Fruit fly (Drosophila melanogaster) whole organism, embryonic: ENCODE measurements around the gene Ras85D.

Experiments used
- Blimp-1 ChIP-seq: fragments of 200-800 bp; sonication (Bioruptor generic); optimal IDR thresholded peaks from 3 replicates; lab custom pipeline; 2018; ENCODE audit warnings: missing biosample characterization, missing genetic modification characterization, mild to moderate bottlenecking, moderate library complexity, missing genetic modification reagents
- CG10321 ChIP-seq: fragments of 200-800 bp; sonication (Bioruptor generic); IDR thresholded peaks from 2 replicates; pipeline ENCODE4 v1.3.6; 2022; ENCODE audit warnings: missing biosample characterization, missing genetic modification characterization
- CG12391 ChIP-seq: fragments of 200-800 bp; sonication (Bioruptor generic); optimal IDR thresholded peaks from 3 replicates; lab custom pipeline; 2018; ENCODE audit warnings: missing biosample characterization, mild to moderate bottlenecking, missing genetic modification characterization, moderate library complexity
- CG13296 ChIP-seq: fragments of 200-800 bp; sonication (Bioruptor generic); optimal IDR thresholded peaks from 3 replicates; lab custom pipeline; 2018; ENCODE audit warnings: missing biosample characterization, mild to moderate bottlenecking, missing genetic modification characterization
- CG14710 ChIP-seq: fragments of 200-800 bp; sonication (Bioruptor generic); optimal IDR thresholded peaks from 3 replicates; lab custom pipeline; 2019; ENCODE audit warnings: missing biosample characterization, mild to moderate bottlenecking, missing genetic modification characterization, moderate library complexity
- CG16779 ChIP-seq: fragments of 200-800 bp; sonication (Bioruptor generic); IDR thresholded peaks from 2 replicates; pipeline ENCODE4 v1.3.6; 2022; ENCODE audit warnings: missing biosample characterization, missing genetic modification characterization
- CG17361 ChIP-seq: fragments of 200-800 bp; sonication (Bioruptor generic); IDR thresholded peaks from 3 replicates; pipeline ENCODE4 v1.3.6; 2022; ENCODE audit warnings: missing biosample characterization, missing genetic modification characterization
- CG17802 ChIP-seq: fragments of 200-800 bp; sonication (Bioruptor generic); optimal IDR thresholded peaks from 2 replicates; lab custom pipeline; 2018; ENCODE audit warnings: missing biosample characterization, mild to moderate bottlenecking, missing genetic modification characterization, moderate library complexity
- CG18764 ChIP-seq: fragments of 200-800 bp; sonication (Bioruptor generic); optimal IDR thresholded peaks from 3 replicates; lab custom pipeline; 2016; ENCODE audit warnings: missing biosample characterization, missing genetic modification characterization
- CG31441 ChIP-seq: fragments of 200-800 bp; sonication (Bioruptor generic); IDR thresholded peaks from 2 replicates; pipeline ENCODE4 v1.3.6; 2022; ENCODE audit warnings: missing biosample characterization, missing genetic modification characterization
- CG34376 ChIP-seq: fragments of 200-800 bp; sonication (Bioruptor generic); optimal IDR thresholded peaks from 2 replicates; lab custom pipeline; 2018; ENCODE audit warnings: missing biosample characterization, mild to moderate bottlenecking, missing genetic modification characterization
- CG3726 ChIP-seq: fragments of 200-800 bp; sonication (Bioruptor generic); IDR thresholded peaks from 3 replicates; pipeline ENCODE4, ENCODE4 v1.3.6; 2022; ENCODE audit warnings: missing biosample characterization, missing genetic modification characterization
- CG4360 ChIP-seq: fragments of 200-800 bp; sonication (Bioruptor generic); IDR thresholded peaks from 2 replicates; pipeline ENCODE4 v1.3.6; 2022; ENCODE audit warnings: missing biosample characterization, missing genetic modification characterization
- CG4424 ChIP-seq: fragments of 200-800 bp; sonication (Bioruptor generic); optimal IDR thresholded peaks from 3 replicates; lab custom pipeline; 2016; ENCODE audit warnings: missing biosample characterization, missing genetic modification characterization
- CG4854 ChIP-seq: fragments of 200-800 bp; sonication (Bioruptor generic); optimal IDR thresholded peaks from 2 replicates; lab custom pipeline; 2016; ENCODE audit warnings: missing biosample characterization, missing genetic modification characterization, inconsistent platforms
- CG6175 ChIP-seq: fragments of 200-800 bp; sonication (Bioruptor generic); IDR thresholded peaks from 3 replicates; pipeline ENCODE4 v1.3.6; 2022; ENCODE audit warnings: missing biosample characterization, missing genetic modification characterization
- CG6272 ChIP-seq: fragments of 200-800 bp; sonication (Bioruptor generic); IDR thresholded peaks from 2 replicates; pipeline ENCODE4 v1.3.6; 2022; ENCODE audit warnings: missing biosample characterization, missing genetic modification characterization
- CG6791 ChIP-seq: fragments of 200-800 bp; sonication (Bioruptor generic); IDR thresholded peaks from 3 replicates; pipeline ENCODE4 v1.3.6; 2022; ENCODE audit warnings: missing biosample characterization, missing genetic modification characterization; ENCODE audit not compliant: partially characterized antibody
- CG7963 ChIP-seq: fragments of 200-800 bp; sonication (Bioruptor generic); IDR thresholded peaks from 3 replicates; pipeline ENCODE4 v1.3.6; 2022; ENCODE audit warnings: missing biosample characterization, missing genetic modification characterization; ENCODE audit not compliant: partially characterized antibody
- CG9797 ChIP-seq: fragments of 200-800 bp; sonication (Bioruptor generic); optimal IDR thresholded peaks from 3 replicates; lab custom pipeline; 2018; ENCODE audit warnings: missing biosample characterization, mild to moderate bottlenecking, missing genetic modification characterization
- CoRest ChIP-seq: fragments of 200-800 bp; sonication (Bioruptor generic); optimal IDR thresholded peaks from 3 replicates; lab custom pipeline; 2018; ENCODE audit warnings: missing biosample characterization, mild to moderate bottlenecking, missing genetic modification characterization, moderate library complexity
- D19A ChIP-seq: fragments of 200-800 bp; optimal IDR thresholded peaks from 3 replicates; lab custom pipeline; 2019; ENCODE audit warnings: missing biosample characterization, mild to moderate bottlenecking, missing genetic modification characterization, moderate library complexity
- Doc3 ChIP-seq: fragments of 200-800 bp; sonication (Bioruptor generic); IDR thresholded peaks from 3 replicates; pipeline ENCODE4 v1.3.6; 2022; ENCODE audit warnings: missing biosample characterization, missing genetic modification characterization; ENCODE audit not compliant: partially characterized antibody
- Hr51 ChIP-seq, 2 experiments: fragments of 200-800 bp; sonication (Bioruptor generic); optimal IDR thresholded peaks; 2 replicates in 1 of 2; 3 replicates in 1 of 2; lab custom pipeline; 2016 to 2018; ENCODE audit warnings: missing biosample characterization in 2 of 2, missing genetic modification characterization in 2 of 2, mild to moderate bottlenecking in 1 of 2, moderate library complexity in 1 of 2
- MESR4 ChIP-seq: fragments of 200-800 bp; sonication (Bioruptor generic); optimal IDR thresholded peaks from 2 replicates; lab custom pipeline; 2018; ENCODE audit warnings: missing biosample characterization, mild to moderate bottlenecking, missing genetic modification characterization, moderate library complexity
- Med ChIP-seq: fragments of 200-800 bp; sonication (Bioruptor generic); peaks from one replicate; lab custom pipeline; 2016; ENCODE audit warnings: missing biosample characterization, missing genetic modification characterization, mild to moderate bottlenecking, inconsistent platforms, moderate library complexity
- Nf-YC ChIP-seq: fragments of 200-800 bp; optimal IDR thresholded peaks from 3 replicates; lab custom pipeline; 2019; ENCODE audit warnings: missing biosample characterization, mild to moderate bottlenecking, missing genetic modification characterization, moderate library complexity
- Pdp1 ChIP-seq, 2 experiments: fragments of 200-800 bp; sonication (Bioruptor generic); optimal IDR thresholded peaks; 3 replicates each; lab custom pipeline; 2016; ENCODE audit warnings: missing biosample characterization in 2 of 2, missing genetic modification characterization in 2 of 2, mild to moderate bottlenecking in 1 of 2, moderate library complexity in 1 of 2
- Side ChIP-seq: fragments of 200-800 bp; sonication (Bioruptor generic); optimal IDR thresholded peaks from 2 replicates; lab custom pipeline; 2016; ENCODE audit warnings: missing biosample characterization, missing genetic modification characterization
- Trl ChIP-seq, 3 experiments: fragments of >200 bp in 2 of 3; fragments of 200-800 bp in 1 of 3; sonication (Bioruptor generic) in 1 of 3; optimal IDR thresholded peaks; 2 replicates in 1 of 3; 3 replicates in 2 of 3; lab custom pipeline; 2016 to 2017; ENCODE audit warnings: missing biosample characterization in 1 of 3, missing genetic modification characterization in 1 of 3
- Vsx1 ChIP-seq: fragments of 200-800 bp; sonication (Bioruptor generic); optimal IDR thresholded peaks from 2 replicates; lab custom pipeline; 2017; ENCODE audit warnings: missing biosample characterization, mild to moderate bottlenecking, missing genetic modification characterization, missing genetic modification reagents
- ci ChIP-seq: fragments of 200-800 bp; sonication (Bioruptor generic); IDR thresholded peaks from 3 replicates; pipeline ENCODE4 v1.3.6; 2022; ENCODE audit warnings: missing biosample characterization, missing genetic modification characterization
- crol ChIP-seq: fragments of 200-800 bp; sonication (Bioruptor generic); IDR thresholded peaks from 2 replicates; pipeline ENCODE4 v1.3.6; 2022; ENCODE audit warnings: missing biosample characterization, missing genetic modification characterization
- emc ChIP-seq: fragments of 200-800 bp; sonication (Bioruptor generic); optimal IDR thresholded peaks from 2 replicates; lab custom pipeline; 2016; ENCODE audit warnings: missing biosample characterization, missing genetic modification characterization
- fd102C ChIP-seq: fragments of 200-800 bp; sonication (Bioruptor generic); optimal IDR thresholded peaks from 2 replicates; lab custom pipeline; 2018; ENCODE audit warnings: missing biosample characterization, mild to moderate bottlenecking, missing genetic modification characterization, moderate library complexity
- grau ChIP-seq: fragments of 200-800 bp; optimal IDR thresholded peaks from 3 replicates; lab custom pipeline; 2019; ENCODE audit warnings: missing biosample characterization, mild to moderate bottlenecking, missing genetic modification characterization, moderate library complexity
- grn ChIP-seq: fragments of 200-800 bp; sonication (Bioruptor generic); optimal IDR thresholded peaks from 3 replicates; lab custom pipeline; 2017; ENCODE audit warnings: missing biosample characterization, missing genetic modification characterization
- hbn ChIP-seq: fragments of 200-800 bp; sonication (Bioruptor generic); IDR thresholded peaks from 2 replicates; pipeline ENCODE4 v1.3.6; 2022; ENCODE audit warnings: missing biosample characterization, missing genetic modification characterization; ENCODE audit not compliant: partially characterized antibody
- kay ChIP-seq: fragments of 200-800 bp; sonication (Bioruptor generic); optimal IDR thresholded peaks from 2 replicates; lab custom pipeline; 2016; ENCODE audit warnings: missing biosample characterization, missing genetic modification characterization
- kni ChIP-seq: fragments of 200-800 bp; sonication (Bioruptor generic); optimal IDR thresholded peaks from 3 replicates; lab custom pipeline; 2017; ENCODE audit warnings: mild to moderate bottlenecking, missing biosample characterization, missing genetic modification reagents, missing genetic modification characterization
- lmd ChIP-seq: fragments of 200-800 bp; sonication (Bioruptor generic); IDR thresholded peaks from 2 replicates; pipeline ENCODE4 v1.3.6; 2022; ENCODE audit warnings: missing biosample characterization, missing genetic modification characterization
- maf-S ChIP-seq: fragments of 200-800 bp; sonication (Bioruptor generic); optimal IDR thresholded peaks from 2 replicates; lab custom pipeline; 2016; ENCODE audit warnings: missing biosample characterization, missing genetic modification characterization
- mam ChIP-seq: fragments of 200-800 bp; sonication (Bioruptor generic); optimal IDR thresholded peaks from 3 replicates; lab custom pipeline; 2016; ENCODE audit warnings: missing biosample characterization, missing genetic modification characterization
- mld ChIP-seq: fragments of 200-800 bp; sonication (Bioruptor generic); IDR thresholded peaks from 3 replicates; pipeline ENCODE4 v1.3.6; 2022; ENCODE audit warnings: missing biosample characterization, missing genetic modification characterization; ENCODE audit not compliant: partially characterized antibody
- nerfin-1 ChIP-seq: fragments of 200-800 bp; sonication (Bioruptor generic); optimal IDR thresholded peaks from 3 replicates; lab custom pipeline; 2019; ENCODE audit warnings: missing biosample characterization, mild to moderate bottlenecking, missing genetic modification characterization, moderate library complexity
- odd ChIP-seq: fragments of 200-800 bp; sonication (Bioruptor generic); optimal IDR thresholded peaks from 2 replicates; lab custom pipeline; 2017; ENCODE audit warnings: missing biosample characterization, mild to moderate bottlenecking, missing genetic modification characterization
- pros ChIP-seq: fragments of 200-800 bp; sonication (Bioruptor generic); optimal IDR thresholded peaks from 3 replicates; lab custom pipeline; 2019; ENCODE audit warnings: missing biosample characterization, mild to moderate bottlenecking, missing genetic modification characterization, moderate library complexity
- ro ChIP-seq: fragments of 200-800 bp; sonication (Bioruptor generic); IDR thresholded peaks from 2 replicates; pipeline ENCODE4 v1.3.6; 2022; ENCODE audit warnings: missing biosample characterization, missing genetic modification characterization
- sug ChIP-seq: fragments of 200-800 bp; optimal IDR thresholded peaks from 2 replicates; lab custom pipeline; 2019; ENCODE audit warnings: missing biosample characterization, mild to moderate bottlenecking, missing genetic modification characterization, moderate library complexity
- tup ChIP-seq: fragments of 200-800 bp; sonication (Bioruptor generic); optimal IDR thresholded peaks from 2 replicates; lab custom pipeline; 2016; ENCODE audit warnings: missing biosample characterization, mild to moderate bottlenecking, missing genetic modification characterization, moderate library complexity

Gene Ras85D

DNA sequence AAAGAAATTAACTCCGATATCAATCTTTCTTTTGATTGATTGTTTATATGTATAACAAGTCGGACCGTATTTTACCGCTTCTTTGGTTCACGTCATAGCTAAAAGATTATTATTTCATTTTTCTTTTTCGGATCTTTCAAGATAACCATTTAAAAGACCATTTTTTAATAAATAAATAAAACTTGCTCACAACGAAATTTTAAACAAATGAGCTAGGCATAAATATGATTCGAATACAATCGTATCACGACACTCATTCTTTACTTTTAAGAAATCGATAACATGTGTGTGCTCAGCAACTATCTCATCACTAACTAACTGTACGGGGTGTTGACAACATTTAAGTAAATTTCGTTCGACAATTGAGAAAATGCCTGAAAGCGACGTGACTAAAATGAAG, 8.5 kb downstream of the Ras85D start, which contains the start of gene CG8149 (continued):
- peak; percentile 34 for TF ChIP-seq grau (tag; lab: Kevin White, UChicago)
- TF ChIP-seq emc (GFP tag; lab: Kevin White, UChicago) = no peak
- TF ChIP-seq lmd (GFP tag; lab: Robert Waterston, UW) = no peak
- TF ChIP-seq Doc3 (GFP tag; lab: Robert Waterston, UW) = peak; percentile 97
- peak; percentile 82 for TF ChIP-seq CG7963 (GFP tag; lab: Robert Waterston, UW)
- no peak for TF ChIP-seq maf-S (GFP tag; lab: Kevin White, UChicago)
- no peak for TF ChIP-seq CG6272 (GFP tag; lab: Robert Waterston, UW)
- no peak for TF ChIP-seq kay
- no peak for TF ChIP-seq Trl (optimal IDR thresholded peaks at IDR 0.05; lab: Kevin White, UChicago)
- no peak for TF ChIP-seq Trl (GFP tag; optimal IDR thresholded peaks at IDR 0.05; lab: Kevin White, UChicago)
- peak; percentile 86 for TF ChIP-seq CG14710 (tag; lab: Kevin White, UChicago)
- TF ChIP-seq Pdp1 (GFP tag; optimal IDR thresholded peaks at IDR 0.05; lab: Kevin White, UChicago) = peak in 1 of 2 experiments; percentile 37
- no peak for TF ChIP-seq CG18764 (GFP tag; lab: Kevin White, UChicago)
- TF ChIP-seq mam (GFP tag; lab: Kevin White, UChicago) = peak; percentile 37
- no peak for TF ChIP-seq ro
- TF ChIP-seq crol (GFP tag; lab: Robert Waterston, UW) = no peak
- TF ChIP-seq kni (GFP tag; lab: Kevin White, UChicago) = no peak
- no peak for TF ChIP-seq CG6175 (GFP tag; lab: Robert Waterston, UW)
- no peak for TF ChIP-seq CG16779 (GFP tag; lab: Robert Waterston, UW)
- no peak for TF ChIP-seq CG10321
- TF ChIP-seq hbn (GFP tag; lab: Robert Waterston, UW) = peak; percentile 84
- no peak for TF ChIP-seq CG4424 (GFP tag; lab: Kevin White, UChicago)
- TF ChIP-seq odd (GFP tag; lab: Kevin White, UChicago) = no peak
- TF ChIP-seq ci (GFP tag; lab: Robert Waterston, UW) = no peak; the same call in 2 of the 3 replicates
- peak; percentile 69 for TF ChIP-seq Vsx1 (GFP tag; lab: Kevin White, UChicago)
- TF ChIP-seq fd102C (GFP tag; lab: Kevin White, UChicago) = no peak
- peak; percentile 34 for TF ChIP-seq CG34376
- no peak for TF ChIP-seq CG4854 (GFP tag; lab: Kevin White, UChicago)
- TF ChIP-seq CG17802 (tag; lab: Kevin White, UChicago) = no peak
- no peak for TF ChIP-seq CG3726 (GFP tag; lab: Robert Waterston, UW)
- TF ChIP-seq sug = peak; percentile 41
- no peak for TF ChIP-seq CG17361
- peak; percentile 77 for TF ChIP-seq Med (GFP tag; lab: Kevin White, UChicago)
- no peak for TF ChIP-seq Side (GFP tag; lab: Kevin White, UChicago)
- peak; percentile 90 for TF ChIP-seq grn (GFP tag; lab: Kevin White, UChicago)
- TF ChIP-seq Nf-YC (tag; lab: Kevin White, UChicago) = peak; percentile 24
- TF ChIP-seq CG13296 (GFP tag; lab: Kevin White, UChicago) = no peak
- TF ChIP-seq pros (GFP tag; lab: Kevin White, UChicago) = no peak
- no peak for TF ChIP-seq Hr51 (GFP tag; optimal IDR thresholded peaks at IDR 0.05; lab: Kevin White, UChicago)
- no peak for TF ChIP-seq CG4360
- peak; percentile 13 for TF ChIP-seq D19A (tag; lab: Kevin White, UChicago)
- TF ChIP-seq tup = no peak
- TF ChIP-seq CG31441 (GFP tag; lab: Robert Waterston, UW) = peak; percentile 45; the same call in 1 of the 2 replicates
- TF ChIP-seq CoRest (tag; lab: Kevin White, UChicago) = peak; percentile 52
- peak; percentile 75 for TF ChIP-seq CG9797 (GFP tag; lab: Kevin White, UChicago)
- TF ChIP-seq MESR4 (GFP tag; lab: Kevin White, UChicago) = peak; percentile 76
- no peak for TF ChIP-seq nerfin-1 (tag; lab: Kevin White, UChicago)
- no peak for TF ChIP-seq Blimp-1 (GFP tag; lab: Kevin White, UChicago)
- peak; percentile 60 for TF ChIP-seq CG12391
- TF ChIP-seq CG6791 (GFP tag; lab: Robert Waterston, UW) = peak; percentile 93
- peak; percentile 85 for TF ChIP-seq mld (GFP tag; lab: Robert Waterston, UW)
